Fruit fly (Drosophila melanogaster): ENCODE data around the gene CG17202.

CG17202 gene

DNA sequence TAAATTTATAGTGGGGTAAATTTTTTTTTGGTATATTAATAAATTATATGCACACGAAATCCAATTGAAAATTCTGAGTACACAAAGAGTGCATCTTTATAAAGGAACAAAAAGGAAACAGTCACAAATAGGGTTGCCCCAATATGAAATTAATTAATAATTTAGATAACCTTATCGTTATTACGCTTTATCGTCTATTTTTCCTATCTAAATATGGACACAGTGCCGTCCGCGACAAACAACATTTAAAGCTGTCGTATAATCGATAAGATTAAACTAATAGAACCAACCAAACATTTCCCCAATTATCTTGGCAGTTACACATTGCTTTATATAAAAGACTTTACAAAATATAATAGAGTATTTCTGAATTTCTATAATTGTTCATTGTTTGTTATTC is 24.5 kb upstream of the CG17202 start:
- no peak for TF ChIP-seq Smox (GFP tag; optimal IDR thresholded peaks at IDR 0.05)
- no peak for TF ChIP-seq Ets96B (tag; optimal IDR thresholded peaks at IDR 0.05)
- TF ChIP-seq svp (GFP tag): peak; percentile 71
- peak; percentile 39 for TF ChIP-seq vri (GFP tag; optimal IDR thresholded peaks at IDR 0.05)
- TF ChIP-seq CG34406 (GFP tag; optimal IDR thresholded peaks at IDR 0.05): no peak
- no peak for TF ChIP-seq CG6276 (GFP tag; optimal IDR thresholded peaks at IDR 0.05)
- no peak for TF ChIP-seq Ets21C (GFP tag; optimal IDR thresholded peaks at IDR 0.05)
- TF ChIP-seq CG1621 (tag; optimal IDR thresholded peaks at IDR 0.05): no peak
- TF ChIP-seq CG11762 (GFP tag; optimal IDR thresholded peaks at IDR 0.05; ENCODE audit: insufficient read depth): no peak
- no peak for TF ChIP-seq Sox15 (GFP tag; optimal IDR thresholded peaks at IDR 0.05)

dm6 chr3R:12398620-12399247 is 23.8 kb upstream of the CG17202 start, which contains the start of gene Cyp9f3:
Gene Cyp9f3, minus strand, starts transcription at chr3R:12398929.
- TF ChIP-seq CG6808 (GFP tag; optimal IDR thresholded peaks at IDR 0.05) (no peak), Hr39 (GFP tag; optimal IDR thresholded peaks at IDR 0.05) (no peak), vri (GFP tag; optimal IDR thresholded peaks at IDR 0.05) (peak; percentile 44), Hr4 (GFP tag; optimal IDR thresholded peaks at IDR 0.05) (no peak), dac (GFP tag; optimal IDR thresholded peaks at IDR 0.05) (no peak), CG1621 (tag; optimal IDR thresholded peaks at IDR 0.05) (no peak), Smox (GFP tag; optimal IDR thresholded peaks at IDR 0.05) (no peak), CG3032 (tag; optimal IDR thresholded peaks at IDR 0.05) (no peak), svp (GFP tag) (peak; percentile 43), CG6163 (GFP tag; IDR thresholded peaks at IDR 0.05) (no peak)

dm6 chr3R:12401672-12402296 is 20.8 kb upstream of the CG17202 start, which contains the start of gene DNAlig3:
Gene DNAlig3, minus strand, starts transcription at chr3R:12401839.
- no peak for TF ChIP-seq cyc (GFP tag; optimal IDR thresholded peaks at IDR 0.05)
- TF ChIP-seq fkh (GFP tag; optimal IDR thresholded peaks at IDR 0.05): peak; percentile 98
- no peak for TF ChIP-seq CG7368 (GFP tag; optimal IDR thresholded peaks at IDR 0.05)
- TF ChIP-seq fd85E (GFP tag; optimal IDR thresholded peaks at IDR 0.05): no peak
- no peak for TF ChIP-seq CG8319 (GFP tag; optimal IDR thresholded peaks at IDR 0.05)
- TF ChIP-seq net (GFP tag; optimal IDR thresholded peaks at IDR 0.05): no peak
- TF ChIP-seq CG6163 (GFP tag; IDR thresholded peaks at IDR 0.05): no peak
- no peak for TF ChIP-seq eg (GFP tag; IDR thresholded peaks at IDR 0.05)
- no peak for TF ChIP-seq CG10669 (GFP tag; optimal IDR thresholded peaks at IDR 0.05)
- no peak for TF ChIP-seq spab (GFP tag; optimal IDR thresholded peaks at IDR 0.05)
- peak; percentile 51 for TF ChIP-seq CG6854 (GFP tag; optimal IDR thresholded peaks at IDR 0.05)
- no peak for TF ChIP-seq CG6808 (GFP tag; optimal IDR thresholded peaks at IDR 0.05)
- no peak for TF ChIP-seq CG31627 (GFP tag; optimal IDR thresholded peaks at IDR 0.05)
- no peak for TF ChIP-seq CG9139 (GFP tag; optimal IDR thresholded peaks at IDR 0.05)
- no peak for TF ChIP-seq CG6792 (GFP tag; optimal IDR thresholded peaks at IDR 0.05)
- no peak for TF ChIP-seq ss (GFP tag; optimal IDR thresholded peaks at IDR 0.05)
- TF ChIP-seq CG3032 (tag; optimal IDR thresholded peaks at IDR 0.05): no peak
- no peak for TF ChIP-seq CG11902 (GFP tag; optimal IDR thresholded peaks at IDR 0.05)

DNA sequence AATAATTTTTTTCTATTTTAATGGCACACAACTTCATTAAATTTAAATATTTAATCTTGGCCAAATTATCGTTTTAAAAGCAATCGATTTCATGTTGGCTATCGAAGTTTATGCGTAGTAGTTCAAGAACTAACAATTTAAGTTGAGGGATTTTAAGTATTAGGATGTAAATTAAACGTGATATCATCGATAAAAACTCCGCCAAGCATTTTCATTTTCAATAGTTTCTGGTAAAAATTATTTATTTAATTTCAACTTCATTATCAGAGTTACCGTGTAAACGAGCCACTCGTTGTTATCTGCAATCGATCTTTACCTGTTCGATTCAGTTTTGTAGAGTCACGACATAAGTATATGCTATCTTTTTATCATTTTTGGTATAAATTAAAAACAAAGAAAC is 19.6 kb upstream of the CG17202 start:
- TF ChIP-seq fd59A (GFP tag; optimal IDR thresholded peaks at IDR 0.05) (peak; percentile 91), CG6276 (GFP tag; optimal IDR thresholded peaks at IDR 0.05) (peak; percentile 94), CG9139 (GFP tag; optimal IDR thresholded peaks at IDR 0.05) (peak; percentile 96), eg (GFP tag; IDR thresholded peaks at IDR 0.05) (peak; percentile 98), Gug (GFP tag; IDR thresholded peaks at IDR 0.05) (peak; percentile 85), CG31627 (GFP tag; optimal IDR thresholded peaks at IDR 0.05) (peak; percentile 96), CG6854 (GFP tag; optimal IDR thresholded peaks at IDR 0.05) (peak; percentile 99), CG6808 (GFP tag; optimal IDR thresholded peaks at IDR 0.05) (peak; percentile 95), CG8119 (GFP tag; IDR thresholded peaks at IDR 0.05) (peak; percentile 94), Smox (GFP tag; optimal IDR thresholded peaks at IDR 0.05) (peak; percentile 96), CG8319 (GFP tag; optimal IDR thresholded peaks at IDR 0.05) (peak; percentile 94), Sox14 (GFP tag; optimal IDR thresholded peaks at IDR 0.05) (peak; percentile 96), Lpt (GFP tag; optimal IDR thresholded peaks at IDR 0.05) (peak; percentile 81), lz (GFP tag; optimal IDR thresholded peaks at IDR 0.05) (peak; percentile 97), Blimp-1 (GFP tag; optimal IDR thresholded peaks at IDR 0.05) (peak; percentile 93), cyc (GFP tag; optimal IDR thresholded peaks at IDR 0.05) (peak; percentile 99), CG7368 (GFP tag; optimal IDR thresholded peaks at IDR 0.05) (peak; percentile 98), salr (GFP tag; optimal IDR thresholded peaks at IDR 0.05) (peak in 1 of 2 experiments; percentile 94), dsx (GFP tag; optimal IDR thresholded peaks at IDR 0.05; ENCODE audit: poor library complexity, severe bottlenecking) (peak; percentile 98), CG11294 (GFP tag; IDR thresholded peaks at IDR 0.05) (peak; percentile 75), ss (GFP tag; optimal IDR thresholded peaks at IDR 0.05) (peak; percentile 97 to 98), acj6 (GFP tag; optimal IDR thresholded peaks at IDR 0.05) (peak; percentile 93), CG8632 (GFP tag; optimal IDR thresholded peaks at IDR 0.05) (peak; percentile 97)

Data from whole organism, prepupa.